Fruit fly (Drosophila melanogaster) whole organism, embryonic: ENCODE results near the gene RhoGAPp190.

Experiments used
- Bteb2 ChIP-seq: fragments of 200-800 bp; sonication (Bioruptor generic); optimal IDR thresholded peaks from 2 replicates; lab custom pipeline; 2016; ENCODE audit warnings: missing biosample characterization, missing genetic modification characterization
- CG10147 ChIP-seq: fragments of 200-800 bp; sonication (Bioruptor generic); optimal IDR thresholded peaks from 2 replicates; lab custom pipeline; 2019; ENCODE audit warnings: missing biosample characterization, mild to moderate bottlenecking, missing genetic modification characterization, moderate library complexity
- CG1024 ChIP-seq: fragments of 200-800 bp; sonication (Bioruptor generic); IDR thresholded peaks from 2 replicates; pipeline ENCODE4 v1.3.6; 2022; ENCODE audit warnings: missing biosample characterization, missing genetic modification characterization
- CG10321 ChIP-seq: fragments of 200-800 bp; sonication (Bioruptor generic); IDR thresholded peaks from 2 replicates; pipeline ENCODE4 v1.3.6; 2022; ENCODE audit warnings: missing biosample characterization, missing genetic modification characterization
- CG10979 ChIP-seq: fragments of 200-800 bp; sonication (Bioruptor generic); optimal IDR thresholded peaks from 2 replicates; lab custom pipeline; 2018; ENCODE audit warnings: missing biosample characterization, mild to moderate bottlenecking, missing genetic modification characterization, moderate library complexity
- CG11093 ChIP-seq: fragments of 200-800 bp; sonication (Bioruptor generic); IDR thresholded peaks from 3 replicates; pipeline ENCODE4 v1.3.6; 2022; ENCODE audit warnings: missing biosample characterization, missing genetic modification characterization
- CG12391 ChIP-seq: fragments of 200-800 bp; sonication (Bioruptor generic); optimal IDR thresholded peaks from 3 replicates; lab custom pipeline; 2018; ENCODE audit warnings: missing biosample characterization, mild to moderate bottlenecking, missing genetic modification characterization, moderate library complexity
- CG13123 ChIP-seq: fragments of 200-800 bp; sonication (Bioruptor generic); optimal IDR thresholded peaks from 2 replicates; lab custom pipeline; 2016; ENCODE audit warnings: missing biosample characterization, missing genetic modification characterization
- CG14014 ChIP-seq: fragments of 200-800 bp; sonication (Bioruptor generic); IDR thresholded peaks from 2 replicates; pipeline ENCODE4 v1.3.6; 2022; ENCODE audit warnings: missing biosample characterization, missing genetic modification characterization
- CG14860 ChIP-seq: fragments of 200-800 bp; sonication (Bioruptor generic); IDR thresholded peaks from 3 replicates; pipeline ENCODE4 v1.3.6; 2022; ENCODE audit warnings: missing biosample characterization, missing genetic modification characterization; ENCODE audit not compliant: partially characterized antibody
- CG15601 ChIP-seq: fragments of 200-800 bp; sonication (Bioruptor generic); optimal IDR thresholded peaks from 3 replicates; lab custom pipeline; 2019; ENCODE audit warnings: missing biosample characterization, mild to moderate bottlenecking, missing genetic modification characterization, moderate library complexity
- CG17186 ChIP-seq: fragments of 200-800 bp; sonication (Bioruptor generic); optimal IDR thresholded peaks from 3 replicates; lab custom pipeline; 2017; ENCODE audit warnings: missing biosample characterization, missing genetic modification reagents, missing genetic modification characterization
- CG17359 ChIP-seq: fragments of 200-800 bp; sonication (Bioruptor generic); optimal IDR thresholded peaks from 3 replicates; lab custom pipeline; 2018; ENCODE audit warnings: missing biosample characterization, mild to moderate bottlenecking, missing genetic modification characterization, moderate library complexity
- CG17385 ChIP-seq: fragments of 200-800 bp; sonication (Bioruptor generic); optimal IDR thresholded peaks from 3 replicates; lab custom pipeline; 2018; ENCODE audit warnings: missing biosample characterization, mild to moderate bottlenecking, missing genetic modification characterization
- CG1832 ChIP-seq: fragments of 200-800 bp; sonication (Bioruptor generic); optimal IDR thresholded peaks from 2 replicates; lab custom pipeline; 2017; ENCODE audit warnings: missing biosample characterization, mild to moderate bottlenecking, missing genetic modification characterization, inconsistent platforms
- CG2202 ChIP-seq: fragments of 200-800 bp; sonication (Bioruptor generic); optimal IDR thresholded peaks from 2 replicates; lab custom pipeline; 2018; ENCODE audit warnings: missing biosample characterization, mild to moderate bottlenecking, missing genetic modification characterization
- CG31441 ChIP-seq: fragments of 200-800 bp; sonication (Bioruptor generic); IDR thresholded peaks from 2 replicates; pipeline ENCODE4 v1.3.6; 2022; ENCODE audit warnings: missing biosample characterization, missing genetic modification characterization
- CG3163 ChIP-seq: fragments of 200-800 bp; sonication (Bioruptor generic); optimal IDR thresholded peaks from 3 replicates; lab custom pipeline; 2016; ENCODE audit warnings: missing biosample characterization, missing genetic modification characterization
- CG4282 ChIP-seq: fragments of 200-800 bp; sonication (Bioruptor generic); optimal IDR thresholded peaks from 2 replicates; lab custom pipeline; 2016; ENCODE audit warnings: missing biosample characterization, missing genetic modification characterization
- CG6254 ChIP-seq: fragments of 200-800 bp; sonication (Bioruptor generic); optimal IDR thresholded peaks from 3 replicates; lab custom pipeline; 2017; ENCODE audit warnings: mild to moderate bottlenecking, missing biosample characterization, missing genetic modification reagents, missing genetic modification characterization
- CG6272 ChIP-seq: fragments of 200-800 bp; sonication (Bioruptor generic); IDR thresholded peaks from 2 replicates; pipeline ENCODE4 v1.3.6; 2022; ENCODE audit warnings: missing biosample characterization, missing genetic modification characterization
- CG8924 ChIP-seq: fragments of 200-800 bp; optimal IDR thresholded peaks from 3 replicates; lab custom pipeline; 2019; ENCODE audit warnings: missing biosample characterization, mild to moderate bottlenecking, missing genetic modification characterization, moderate library complexity
- CG9215 ChIP-seq: fragments of 200-800 bp; sonication (Bioruptor generic); IDR thresholded peaks from 2 replicates; pipeline ENCODE4 v1.3.6; 2022; ENCODE audit warnings: missing biosample characterization, missing genetic modification characterization
- Dip2 ChIP-seq: fragments of 200-800 bp; sonication (Bioruptor generic); IDR thresholded peaks from 2 replicates; pipeline ENCODE4 v1.3.6; 2022; ENCODE audit warnings: missing biosample characterization, missing genetic modification characterization
- Dp ChIP-seq: fragments of 200-800 bp; sonication (Bioruptor generic); optimal IDR thresholded peaks from 2 replicates; lab custom pipeline; 2018; ENCODE audit warnings: missing biosample characterization, mild to moderate bottlenecking, missing genetic modification characterization, moderate library complexity
- Drgx ChIP-seq: fragments of 200-800 bp; sonication (Bioruptor generic); IDR thresholded peaks from 2 replicates; pipeline ENCODE4 v1.3.6; 2022; ENCODE audit warnings: missing biosample characterization, missing genetic modification characterization
- H15 ChIP-seq: fragments of 200-800 bp; sonication (Bioruptor generic); IDR thresholded peaks from 3 replicates; pipeline ENCODE4 v1.3.6; 2022; ENCODE audit warnings: missing biosample characterization, missing genetic modification characterization
- HLH4C ChIP-seq: fragments of 200-800 bp; sonication (Bioruptor generic); IDR thresholded peaks from 3 replicates; pipeline ENCODE4 v1.3.6; 2022; ENCODE audit warnings: missing biosample characterization, missing genetic modification characterization; ENCODE audit not compliant: partially characterized antibody
- Hmr ChIP-seq: fragments of 200-800 bp; sonication (Bioruptor generic); optimal IDR thresholded peaks from 3 replicates; lab custom pipeline; 2017; ENCODE audit warnings: mild to moderate bottlenecking, missing biosample characterization, missing genetic modification reagents, missing genetic modification characterization
- Hmx ChIP-seq: fragments of 200-800 bp; sonication (Bioruptor generic); optimal IDR thresholded peaks from 2 replicates; lab custom pipeline; 2016; ENCODE audit warnings: missing biosample characterization, missing genetic modification characterization
- MTF-1 ChIP-seq: fragments of 200-800 bp; sonication (Bioruptor generic); optimal IDR thresholded peaks from 2 replicates; lab custom pipeline; 2018; ENCODE audit warnings: missing biosample characterization, mild to moderate bottlenecking, missing genetic modification characterization, borderline replicate concordance
- Med ChIP-seq: fragments of 200-800 bp; sonication (Bioruptor generic); peaks from one replicate; lab custom pipeline; 2016; ENCODE audit warnings: missing biosample characterization, missing genetic modification characterization, mild to moderate bottlenecking, inconsistent platforms, moderate library complexity
- Sry-β ChIP-seq: fragments of 200-800 bp; sonication (Bioruptor generic); optimal IDR thresholded peaks from 2 replicates; lab custom pipeline; 2018; ENCODE audit warnings: missing biosample characterization, mild to moderate bottlenecking, missing genetic modification characterization, moderate library complexity
- Sry-δ ChIP-seq: fragments of 200-800 bp; sonication (Bioruptor generic); optimal IDR thresholded peaks from 2 replicates; lab custom pipeline; 2016; ENCODE audit warnings: missing biosample characterization, missing genetic modification characterization
- TFAM ChIP-seq: fragments of 200-800 bp; sonication (Bioruptor generic); optimal IDR thresholded peaks from 2 replicates; lab custom pipeline; 2017; ENCODE audit warnings: missing biosample characterization, missing genetic modification characterization, inconsistent platforms
- amos ChIP-seq: fragments of 200-800 bp; sonication (Bioruptor generic); IDR thresholded peaks from 2 replicates; pipeline ENCODE4 v1.3.6; 2022; ENCODE audit warnings: missing biosample characterization, missing genetic modification characterization; ENCODE audit not compliant: partially characterized antibody
- ase ChIP-seq: fragments of 200-800 bp; sonication (Bioruptor generic); IDR thresholded peaks from 3 replicates; pipeline ENCODE4 v1.3.6; 2022; ENCODE audit warnings: missing biosample characterization, missing genetic modification characterization
- ash1 ChIP-seq: fragments of 200-800 bp; sonication (Bioruptor generic); optimal IDR thresholded peaks from 2 replicates; lab custom pipeline; 2018; ENCODE audit warnings: missing biosample characterization, mild to moderate bottlenecking, missing genetic modification characterization
- ato ChIP-seq: fragments of 200-800 bp; sonication (Bioruptor generic); IDR thresholded peaks from 2 replicates; pipeline ENCODE4 v1.3.6; 2022; ENCODE audit warnings: missing biosample characterization, missing genetic modification characterization; ENCODE audit not compliant: partially characterized antibody
- bigmax ChIP-seq: fragments of 200-800 bp; sonication (Bioruptor generic); optimal IDR thresholded peaks from 2 replicates; lab custom pipeline; 2018; ENCODE audit warnings: missing biosample characterization, mild to moderate bottlenecking, missing genetic modification characterization
- caup ChIP-seq: fragments of 200-800 bp; sonication (Bioruptor generic); optimal IDR thresholded peaks from 3 replicates; lab custom pipeline; 2017; ENCODE audit warnings: missing biosample characterization, mild to moderate bottlenecking, missing genetic modification characterization, moderate library complexity; ENCODE audit not compliant: severe bottlenecking
- chinmo ChIP-seq: fragments of 200-800 bp; sonication (Bioruptor generic); IDR thresholded peaks from 4 replicates; pipeline ENCODE4 v1.3.6; 2022; ENCODE audit warnings: missing biosample characterization, missing genetic modification characterization; ENCODE audit not compliant: partially characterized antibody
- corto ChIP-seq: fragments of 200-800 bp; sonication (Bioruptor generic); optimal IDR thresholded peaks from 2 replicates; lab custom pipeline; 2016; ENCODE audit warnings: missing biosample characterization, mild to moderate bottlenecking, missing genetic modification characterization, moderate library complexity
- gce ChIP-seq: fragments of 200-800 bp; sonication (Bioruptor generic); IDR thresholded peaks from 3 replicates; pipeline ENCODE4 v1.3.6; 2022; ENCODE audit warnings: missing biosample characterization, missing genetic modification characterization
- ind ChIP-seq: fragments of 200-800 bp; sonication (Bioruptor generic); optimal IDR thresholded peaks from 3 replicates; lab custom pipeline; 2016; ENCODE audit warnings: missing biosample characterization, missing genetic modification characterization
- otp ChIP-seq: fragments of 200-800 bp; sonication (Bioruptor generic); IDR thresholded peaks from 3 replicates; pipeline ENCODE4, ENCODE4 v1.3.6; 2022; ENCODE audit warnings: missing biosample characterization, missing genetic modification characterization
- sens ChIP-seq: fragments of 200-800 bp; sonication (Bioruptor generic); peaks from one replicate; lab custom pipeline; 2016; ENCODE audit warnings: missing biosample characterization, missing genetic modification characterization
- seq ChIP-seq: fragments of 200-800 bp; sonication (Bioruptor generic); IDR thresholded peaks from 2 replicates; pipeline ENCODE4 v1.3.6; 2022; ENCODE audit warnings: missing biosample characterization, missing genetic modification characterization
- sna ChIP-seq: fragments of 200-800 bp; sonication (Bioruptor generic); IDR thresholded peaks from 2 replicates; pipeline ENCODE4 v1.3.6; 2022; ENCODE audit warnings: missing biosample characterization, missing genetic modification characterization; ENCODE audit not compliant: partially characterized antibody
- sob ChIP-seq: fragments of 200-800 bp; sonication (Bioruptor generic); IDR thresholded peaks from 2 replicates; pipeline ENCODE4 v1.3.6; 2022; ENCODE audit warnings: missing biosample characterization, missing genetic modification characterization

RhoGAPp190 gene

dm6 chrX:17624983-17625401 is 27.4 kb downstream of the RhoGAPp190 start (continued):
- TF ChIP-seq Dip2 (GFP tag; lab: Robert Waterston, UW) = no peak
- TF ChIP-seq CG11093 (GFP tag; lab: Robert Waterston, UW) = peak; percentile 65; the same call in 2 of the 3 replicates
- TF ChIP-seq otp = 0 out of 3 replicates have a peak, but pooled peaks have one; percentile 44
- TF ChIP-seq CG13123 (GFP tag; lab: Kevin White, UChicago) = peak; percentile 44
- peak; percentile 38 for TF ChIP-seq ash1 (GFP tag; lab: Kevin White, UChicago)
- no peak for TF ChIP-seq sna (GFP tag; lab: Robert Waterston, UW)
- TF ChIP-seq Med (GFP tag; lab: Kevin White, UChicago) = peak; percentile 98
- peak; percentile 52 for TF ChIP-seq CG17186 (GFP tag; lab: Kevin White, UChicago)
- peak; percentile 90 for TF ChIP-seq CG17359 (tag; lab: Kevin White, UChicago)
- no peak for TF ChIP-seq Hmx (GFP tag; lab: Kevin White, UChicago)
- TF ChIP-seq caup = peak; percentile 83
- peak; percentile 85 for TF ChIP-seq ind (GFP tag; lab: Kevin White, UChicago)
- TF ChIP-seq ase (GFP tag; lab: Robert Waterston, UW) = peak; percentile 57; the same call in 2 of the 3 replicates
- peak; percentile 95 for TF ChIP-seq chinmo (GFP tag; lab: Robert Waterston, UW)
- TF ChIP-seq sob (GFP tag; lab: Robert Waterston, UW) = peak; percentile 65
- peak; percentile 97 for TF ChIP-seq sens
- TF ChIP-seq CG1024 (GFP tag; lab: Robert Waterston, UW) = 0 out of 2 replicates have a peak, but pooled peaks have one; percentile 36
- TF ChIP-seq TFAM (GFP tag; lab: Kevin White, UChicago) = peak; percentile 13
- TF ChIP-seq CG10979 (tag; lab: Kevin White, UChicago) = peak; percentile 86
- no peak for TF ChIP-seq Sry-β (GFP tag; lab: Kevin White, UChicago)
- TF ChIP-seq CG12391 (tag; lab: Kevin White, UChicago) = peak; percentile 83
- TF ChIP-seq corto (GFP tag; lab: Kevin White, UChicago) = peak; percentile 67
- TF ChIP-seq Dp (GFP tag; lab: Kevin White, UChicago) = no peak
- no peak for TF ChIP-seq HLH4C (GFP tag; lab: Robert Waterston, UW)
- TF ChIP-seq bigmax = no peak
- peak; percentile 87 for TF ChIP-seq CG10147 (GFP tag; lab: Kevin White, UChicago)
- peak; percentile 86; the same call in 1 of the 2 replicates for TF ChIP-seq CG31441 (GFP tag; lab: Robert Waterston, UW)
- TF ChIP-seq CG3163 (GFP tag; lab: Kevin White, UChicago) = peak; percentile 10
- peak; percentile 84 for TF ChIP-seq CG17385 (GFP tag; lab: Kevin White, UChicago)
- TF ChIP-seq CG6272 = peak; percentile 53
- peak; percentile 85 for TF ChIP-seq Bteb2 (GFP tag; lab: Kevin White, UChicago)
- peak; percentile 61 for TF ChIP-seq CG4282 (GFP tag; lab: Kevin White, UChicago)
- TF ChIP-seq CG10321 = peak; percentile 67
- peak; percentile 90 for TF ChIP-seq CG8924 (tag; lab: Kevin White, UChicago)
- TF ChIP-seq Drgx = peak; percentile 93
- TF ChIP-seq Hmr (GFP tag; lab: Kevin White, UChicago) = peak; percentile 90
- peak; percentile 82 for TF ChIP-seq seq (GFP tag; lab: Robert Waterston, UW)
- TF ChIP-seq CG1832 (GFP tag; lab: Kevin White, UChicago) = no peak
- peak; percentile 69 for TF ChIP-seq MTF-1 (GFP tag; lab: Kevin White, UChicago)
- TF ChIP-seq CG9215 (GFP tag; lab: Robert Waterston, UW) = peak; percentile 62
- TF ChIP-seq amos = no peak
- no peak for TF ChIP-seq ato (GFP tag; lab: Robert Waterston, UW)
- peak; percentile 68; the same call in 2 of the 3 replicates for TF ChIP-seq H15 (GFP tag; lab: Robert Waterston, UW)
- peak; percentile 37 for TF ChIP-seq CG2202 (tag; lab: Kevin White, UChicago)
- peak; percentile 41 for TF ChIP-seq Sry-δ
- TF ChIP-seq CG14014 (GFP tag; lab: Robert Waterston, UW) = peak; percentile 86
- TF ChIP-seq CG14860 (GFP tag; lab: Robert Waterston, UW) = no peak
- peak; percentile 51; the same call in 1 of the 3 replicates for TF ChIP-seq gce (GFP tag; lab: Robert Waterston, UW)
- peak; percentile 76 for TF ChIP-seq CG6254 (GFP tag; lab: Kevin White, UChicago)
- TF ChIP-seq CG15601 (tag; lab: Kevin White, UChicago) = peak; percentile 73
